Worm (Caenorhabditis elegans) whole organism, dauer: ENCODE data around the gene srz-82.

ENCODE experiments used
- unc-62 ChIP-seq: sonication (generic microtip); optimal IDR thresholded peaks from 2 replicates; lab custom pipeline; 2017; ENCODE audit warnings: missing biosample characterization, missing genetic modification reagents, missing genetic modification characterization

srz-82 gene

ce11 chrIV:3478911-3479385 is 3.7 kb upstream of the srz-82 start, which contains the start of the genes srz-70 and C09G12.5:
Gene srz-70 (minus strand): TSS chrIV:3479011.
Gene C09G12.5 (plus strand): TSS chrIV:3479335.
- TF ChIP-seq unc-62 (GFP tag; lab: Kevin White, UChicago) = no peak

ce11 chrIV:3481760-3482159 is 935 bp upstream of the srz-82 start, which contains the start of gene srz-37:
Gene srz-37 (minus strand): TSS chrIV:3481860.
- no peak for TF ChIP-seq unc-62 (GFP tag; lab: Kevin White, UChicago)

- TF ChIP-seq unc-62 (GFP tag; lab: Kevin White, UChicago) = no peak
Observed at ce11 chrIV:3491477-3491876, 8.8 kb downstream of the srz-82 start, which contains the start of gene srz-78. Gene srz-78 (plus strand): TSS chrIV:3491777.

ce11 chrIV:3493310-3493709 is 10.6 kb downstream of the srz-82 start, which contains the start of gene srz-79:
Gene srz-79 (plus strand): TSS chrIV:3493610.
- TF ChIP-seq unc-62 (GFP tag; lab: Kevin White, UChicago) = no peak

ce11 chrIV:3496358-3496757 is 13.7 kb downstream of the srz-82 start, which contains the start of gene C09G12.17:
Gene C09G12.17 (minus strand): TSS chrIV:3496458.
- TF ChIP-seq unc-62 (GFP tag; lab: Kevin White, UChicago) = no peak

- TF ChIP-seq unc-62 (GFP tag; lab: Kevin White, UChicago) = no peak
Observed at ce11 chrIV:3497909-3498308, 15.2 kb downstream of the srz-82 start, which contains the start of gene ceh-53. Gene ceh-53 (plus strand): TSS chrIV:3498209.

- no peak for TF ChIP-seq unc-62 (GFP tag; lab: Kevin White, UChicago)
Observed at ce11 chrIV:3501981-3502736, 19.5 kb downstream of the srz-82 start.

- no peak for TF ChIP-seq unc-62 (GFP tag; lab: Kevin White, UChicago)
Observed at ce11 chrIV:3504144-3504543, 21.4 kb downstream of the srz-82 start, which contains the start of gene srz-83. Gene srz-83 (plus strand): TSS chrIV:3504444.

ce11 chrIV:3505940-3506339 is 23.2 kb downstream of the srz-82 start:
- TF ChIP-seq unc-62 (GFP tag; lab: Kevin White, UChicago) = no peak

- no peak for TF ChIP-seq unc-62 (GFP tag; lab: Kevin White, UChicago)
Observed at ce11 chrIV:3509477-3510063, 26.9 kb downstream of the srz-82 start, which contains the start of gene ced-10. Gene ced-10 (minus strand): TSS chrIV:3509527.

- TF ChIP-seq unc-62 (GFP tag; lab: Kevin White, UChicago) = no peak
Observed at ce11 chrIV:3514467-3514866, 31.8 kb downstream of the srz-82 start, which contains the start of gene tsg-101. Gene tsg-101 (minus strand): TSS chrIV:3514567.

- TF ChIP-seq unc-62 (GFP tag; lab: Kevin White, UChicago) = no peak
Observed at ce11 chrIV:3515412-3516046, 32.8 kb downstream of the srz-82 start.

ce11 chrIV:3516586-3516985 is 33.9 kb downstream of the srz-82 start, which contains the start of gene unc-33:
Gene unc-33 (plus strand): TSS chrIV:3516886.
- no peak for TF ChIP-seq unc-62 (GFP tag; lab: Kevin White, UChicago)

ce11 chrIV:3517582-3517981 is 34.9 kb downstream of the srz-82 start:
- TF ChIP-seq unc-62 (GFP tag; lab: Kevin White, UChicago) = no peak

- no peak for TF ChIP-seq unc-62 (GFP tag; lab: Kevin White, UChicago)
Observed at ce11 chrIV:3519352-3519751, 36.7 kb downstream of the srz-82 start.
